Worm (Caenorhabditis elegans): ENCODE measurements around the gene Y102F5A.1.

The Y102F5A.1 gene

DNA sequence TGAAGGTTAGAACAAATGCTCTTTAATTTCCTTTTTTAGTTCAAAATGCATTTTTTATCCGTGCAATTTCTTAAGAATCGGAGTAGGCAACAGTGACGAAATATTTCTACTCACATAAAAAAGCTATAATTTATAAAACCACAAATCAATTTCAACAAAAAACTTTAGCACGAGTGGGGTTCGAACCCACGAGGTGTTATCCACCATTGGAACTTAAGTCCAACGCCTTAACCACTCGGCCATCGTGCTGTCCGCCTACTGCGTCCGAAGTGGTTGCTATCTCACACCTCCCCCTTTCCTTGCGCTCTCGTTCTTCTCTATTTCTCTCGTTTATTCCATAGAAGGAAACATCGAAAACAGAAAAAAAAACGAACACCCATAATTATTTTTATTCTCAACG is 26.5 kb downstream of the Y102F5A.1 start (continued):
- peak; percentile 82 for TF ChIP-seq lin-29 (GFP tag; IDR thresholded peaks at IDR 0.05)
- TF ChIP-seq tag-97 (GFP tag; IDR thresholded peaks at IDR 0.05) = no peak
- peak; percentile 67; the same call in 1 of the 2 replicates for TF ChIP-seq saeg-2 (GFP tag; IDR thresholded peaks at IDR 0.05)
- peak; percentile 96 for TF ChIP-seq hmg-1.1 (GFP tag; IDR thresholded peaks at IDR 0.05)
- TF ChIP-seq skn-1 (tag; optimal IDR thresholded peaks at IDR 0.05) = no peak
- TF ChIP-seq arid-1 (GFP tag; conservative IDR thresholded peaks at IDR 0.05) = peak; percentile 89
- TF ChIP-seq madf-9 (GFP tag; conservative IDR thresholded peaks at IDR 0.05) = peak; percentile 78
- TF ChIP-seq F49E8.2 (tag; optimal IDR thresholded peaks at IDR 0.05; ENCODE audit: borderline replicate concordance) = no peak
- TF ChIP-seq Y48G9A.11 (GFP tag; IDR thresholded peaks at IDR 0.05) = peak; percentile 66; the same call in 1 of the 2 replicates
- TF ChIP-seq D1046.2 (GFP tag; IDR thresholded peaks at IDR 0.05) = no peak; the same call in none of the 2 replicates
- 0 out of 2 replicates have a peak, but pooled peaks have one; percentile 60 for TF ChIP-seq F44E2.7 (GFP tag; IDR thresholded peaks at IDR 0.05)
- TF ChIP-seq nhr-6 (tag; optimal IDR thresholded peaks at IDR 0.05) = peak; percentile 33
- TF ChIP-seq nhr-111 (GFP tag; optimal IDR thresholded peaks at IDR 0.05) = peak; percentile 72
- TF ChIP-seq daf-19 (GFP tag; conservative IDR thresholded peaks at IDR 0.05) = peak; percentile 84
- no peak for TF ChIP-seq pqm-1 (tag; optimal IDR thresholded peaks at IDR 0.05)
- no peak for TF ChIP-seq lin-39 (tag; optimal IDR thresholded peaks at IDR 0.05)
- TF ChIP-seq ZK337.2 (GFP tag; IDR thresholded peaks at IDR 0.05) = peak; percentile 85
- peak; percentile 92 for TF ChIP-seq duxl-1 (tag; optimal IDR thresholded peaks at IDR 0.05; ENCODE audit: poor library complexity)
- no peak for TF ChIP-seq zag-1 (tag; optimal IDR thresholded peaks at IDR 0.05)
- peak; percentile 57 for TF ChIP-seq fkh-10 (GFP tag; optimal IDR thresholded peaks at IDR 0.05)
- peak; percentile 72 for TF ChIP-seq spr-1 (tag; optimal IDR thresholded peaks at IDR 0.05)
- no peak for TF ChIP-seq attf-4 (tag; optimal IDR thresholded peaks at IDR 0.05)
- peak; percentile 71 for TF ChIP-seq zip-2 (tag; optimal IDR thresholded peaks at IDR 0.05)
- TF ChIP-seq ceh-32 (tag; optimal IDR thresholded peaks at IDR 0.05; ENCODE audit: poor library complexity) = no peak
- TF ChIP-seq hlh-11 (tag; optimal IDR thresholded peaks at IDR 0.05) = no peak
- TF ChIP-seq zip-11 (GFP tag; IDR thresholded peaks at IDR 0.05) = peak; percentile 79; the same call in 1 of the 2 replicates
- TF ChIP-seq nhr-10 (tag; optimal IDR thresholded peaks at IDR 0.05) = no peak
- TF ChIP-seq hlh-30 (tag; optimal IDR thresholded peaks at IDR 0.05; ENCODE audit: insufficient read depth) = peak; percentile 81
- 0 out of 2 replicates have a peak, but pooled peaks have one; percentile 61 for TF ChIP-seq zfp-3 (GFP tag; conservative IDR thresholded peaks at IDR 0.05)
- peak; percentile 42 for TF ChIP-seq nhr-11 (tag; optimal IDR thresholded peaks at IDR 0.05)
- TF ChIP-seq R02D3.7 (tag; optimal IDR thresholded peaks at IDR 0.05) = no peak
- TF ChIP-seq nhr-48 (tag; optimal IDR thresholded peaks at IDR 0.05) = peak; percentile 71
- TF ChIP-seq lin-13 (GFP tag; optimal IDR thresholded peaks at IDR 0.05) = no peak
- peak; percentile 8 to 57 for TF ChIP-seq hif-1 (tag; optimal IDR thresholded peaks at IDR 0.05)
- peak; percentile 68 for TF ChIP-seq lir-3 (tag; optimal IDR thresholded peaks at IDR 0.05)
- TF ChIP-seq aly-2 (tag; optimal IDR thresholded peaks at IDR 0.05) = no peak
- TF ChIP-seq daf-12 (tag; optimal IDR thresholded peaks at IDR 0.05) = no peak
- no peak for TF ChIP-seq nhr-77 (tag; optimal IDR thresholded peaks at IDR 0.05)
- TF ChIP-seq unc-62 (GFP tag; optimal IDR thresholded peaks at IDR 0.05 in 1 of 2) = peak in 1 of 2 experiments; percentile 84
- TF ChIP-seq unc-62 (tag; optimal IDR thresholded peaks at IDR 0.05) = no peak
- peak; percentile 52 for TF ChIP-seq F10B5.3 (tag; optimal IDR thresholded peaks at IDR 0.05)
- peak; percentile 7 for TF ChIP-seq zfp-2 (tag; optimal IDR thresholded peaks at IDR 0.05)
- TF ChIP-seq ZK546.5 (tag; optimal IDR thresholded peaks at IDR 0.05) = no peak
- TF ChIP-seq ceh-44 (GFP tag; IDR thresholded peaks at IDR 0.05) = peak; percentile 88
- TF ChIP-seq T20F7.1 (GFP tag; optimal IDR thresholded peaks at IDR 0.05) = peak; percentile 64
- TF ChIP-seq nhr-41 (GFP tag; IDR thresholded peaks at IDR 0.05) = peak; percentile 73; the same call in 1 of the 2 replicates
- no peak for TF ChIP-seq fos-1 (tag; optimal IDR thresholded peaks at IDR 0.05)
- TF ChIP-seq nhr-25 (tag; optimal IDR thresholded peaks at IDR 0.05; ENCODE audit: borderline replicate concordance, insufficient read depth) = no peak
- TF ChIP-seq php-3 (GFP tag; IDR thresholded peaks at IDR 0.05) = peak; percentile 81; the same call in 1 of the 2 replicates
- TF ChIP-seq dmd-6 (GFP tag; IDR thresholded peaks at IDR 0.05) = peak; percentile 77
- no peak for TF ChIP-seq ztf-11 (tag; optimal IDR thresholded peaks at IDR 0.05)

All from whole organism, L4 larva.